Fruit fly (Drosophila melanogaster): ENCODE measurements around the gene CG11134.

Gene CG11134

dm6 chrX:13756776-13757312, 19.1 kb downstream of the CG11134 start, which contains the start of the genes CG32625 and Rtc1 (continued):
- TF ChIP-seq E2f1 (GFP tag; IDR thresholded peaks at IDR 0.05) (no peak), gsb-n (tag; optimal IDR thresholded peaks at IDR 0.05) (peak; percentile 7), schlank (tag; optimal IDR thresholded peaks at IDR 0.05) (no peak), CG14965 (GFP tag; optimal IDR thresholded peaks at IDR 0.05; ENCODE audit: borderline replicate concordance) (no peak), fd96Cb (tag; optimal IDR thresholded peaks at IDR 0.05) (peak; percentile 15), knrl (GFP tag; IDR thresholded peaks at IDR 0.05; ENCODE audit: partially characterized antibody) (peak; percentile 32; the same call in 2 of the 3 replicates), CG5180 (GFP tag; optimal IDR thresholded peaks at IDR 0.05) (no peak), unpg (GFP tag; optimal IDR thresholded peaks at IDR 0.05) (peak; percentile 61), dysf (GFP tag; IDR thresholded peaks at IDR 0.05) (peak; percentile 51), Myb (GFP tag; optimal IDR thresholded peaks at IDR 0.05) (no peak), Mrtf (GFP tag; IDR thresholded peaks at IDR 0.05) (no peak), Stat92E (GFP tag; optimal IDR thresholded peaks at IDR 0.05) (no peak), CG31441 (GFP tag; IDR thresholded peaks at IDR 0.05) (peak; percentile 39; the same call in 1 of the 2 replicates), CG11398 (GFP tag; optimal IDR thresholded peaks at IDR 0.05) (no peak), CG16863 (GFP tag; optimal IDR thresholded peaks at IDR 0.05) (no peak), NfI (GFP tag; optimal IDR thresholded peaks at IDR 0.05) (peak; percentile 40), nmo (GFP tag; optimal IDR thresholded peaks at IDR 0.05) (peak; percentile 63), p53 (GFP tag; optimal IDR thresholded peaks at IDR 0.05) (no peak), bbx (GFP tag; IDR thresholded peaks at IDR 0.05; ENCODE audit: partially characterized antibody) (peak; percentile 45), B-H1 (GFP tag; IDR thresholded peaks at IDR 0.05) (no peak), B-H2 (GFP tag; optimal IDR thresholded peaks at IDR 0.05) (peak; percentile 70), Dfd (GFP tag; optimal IDR thresholded peaks at IDR 0.05) (no peak), CG13894 (tag; optimal IDR thresholded peaks at IDR 0.05) (peak; percentile 54), CG4282 (GFP tag; optimal IDR thresholded peaks at IDR 0.05) (no peak), CG9437 (GFP tag; optimal IDR thresholded peaks at IDR 0.05) (no peak), HLH54F (GFP tag; optimal IDR thresholded peaks at IDR 0.05) (no peak), CG17186 (GFP tag; optimal IDR thresholded peaks at IDR 0.05) (no peak), sqz (GFP tag; optimal IDR thresholded peaks at IDR 0.05) (no peak), CG8089 (GFP tag; optimal IDR thresholded peaks at IDR 0.05) (no peak), CG43689 (GFP tag; IDR thresholded peaks at IDR 0.05) (no peak), ems (GFP tag; optimal IDR thresholded peaks at IDR 0.05) (no peak), CG15514 (GFP tag; optimal IDR thresholded peaks at IDR 0.05) (peak; percentile 42), amos (GFP tag; IDR thresholded peaks at IDR 0.05; ENCODE audit: partially characterized antibody) (no peak; the same call in 1 of the 2 replicates), CG10267 (tag; optimal IDR thresholded peaks at IDR 0.05) (peak; percentile 66), CG6175 (GFP tag; IDR thresholded peaks at IDR 0.05) (no peak), otp (GFP tag; IDR thresholded peaks at IDR 0.05) (no peak), tap (tag; optimal IDR thresholded peaks at IDR 0.05) (peak; percentile 37), Eip74EF (GFP tag; optimal IDR thresholded peaks at IDR 0.05) (no peak), mam (GFP tag; optimal IDR thresholded peaks at IDR 0.05) (no peak), disco-r (GFP tag; optimal IDR thresholded peaks at IDR 0.05) (no peak), CG13296 (GFP tag; optimal IDR thresholded peaks at IDR 0.05) (peak; percentile 37), pho (GFP tag; optimal IDR thresholded peaks at IDR 0.05) (no peak), Dip2 (GFP tag; IDR thresholded peaks at IDR 0.05) (no peak), bsh (GFP tag; optimal IDR thresholded peaks at IDR 0.05) (peak in 1 of 2 experiments; percentile 49), onecut (GFP tag; IDR thresholded peaks at IDR 0.05) (no peak), eyg (GFP tag; optimal IDR thresholded peaks at IDR 0.05) (no peak), CG18764 (GFP tag; optimal IDR thresholded peaks at IDR 0.05) (no peak), CG9876 (GFP tag; optimal IDR thresholded peaks at IDR 0.05) (no peak), CrebB (tag; optimal IDR thresholded peaks at IDR 0.05) (peak; percentile 16), trem (tag; optimal IDR thresholded peaks at IDR 0.05) (peak; percentile 97)

All from whole organism, embryonic.